Worm (Caenorhabditis elegans) whole organism, L2 larva: ENCODE data around the gene dhc-3.

Experiments used
- nhr-12 ChIP-seq: fragments of 150-350 bp; optimal IDR thresholded peaks from 2 replicates; lab custom pipeline; 2014; ENCODE audit warnings: missing biosample characterization, missing genetic modification characterization
- ztf-4 ChIP-seq: fragments of 150-350 bp; optimal IDR thresholded peaks from 2 replicates; lab custom pipeline; 2014; ENCODE audit warnings: missing biosample characterization, missing genetic modification characterization

ce11 chrV:13092349-13092748 lies 46.4 kb upstream of the dhc-3 start, which contains the start of gene lurp-4:
- TF ChIP-seq nhr-12 (tag; lab: Kevin White, UChicago) (no peak), ztf-4 (no peak)
